Worm (Caenorhabditis elegans): Measurements from ENCODE around the gene T12D8.10.

Gene T12D8.10

ce11 chrIII:13659028-13659427, 16.9 kb upstream of the T12D8.10 start:
- no peak for TF ChIP-seq madf-8 (GFP tag; conservative IDR thresholded peaks at IDR 0.05)
- TF ChIP-seq F55B11.4 (tag; optimal IDR thresholded peaks at IDR 0.05; ENCODE audit: borderline replicate concordance, insufficient read depth): no peak
- TF ChIP-seq F10E7.11 (tag; optimal IDR thresholded peaks at IDR 0.05): no peak
- TF ChIP-seq atf-7 (tag; optimal IDR thresholded peaks at IDR 0.05): no peak
- TF ChIP-seq sea-2 (GFP tag; IDR thresholded peaks at IDR 0.05): no peak
- TF ChIP-seq snpc-1.1 (tag; optimal IDR thresholded peaks at IDR 0.05; ENCODE audit: insufficient read depth): no peak
- no peak for TF ChIP-seq hlh-26 (GFP tag; conservative IDR thresholded peaks at IDR 0.05)

- TF ChIP-seq F57A8.1 (GFP tag; optimal IDR thresholded peaks at IDR 0.05): no peak
- no peak for TF ChIP-seq F52B5.7 (tag; optimal IDR thresholded peaks at IDR 0.05)
- TF ChIP-seq rcor-1 (GFP tag; IDR thresholded peaks at IDR 0.05): no peak
- TF ChIP-seq F55B11.4 (tag; optimal IDR thresholded peaks at IDR 0.05; ENCODE audit: borderline replicate concordance, insufficient read depth): no peak
- no peak for TF ChIP-seq cebp-2 (GFP tag; IDR thresholded peaks at IDR 0.05)
- no peak for TF ChIP-seq lin-35 (GFP tag; optimal IDR thresholded peaks at IDR 0.05)
- no peak for TF ChIP-seq nhr-120 (GFP tag; IDR thresholded peaks at IDR 0.05)
- TF ChIP-seq ztf-18 (tag; optimal IDR thresholded peaks at IDR 0.05): no peak
- TF ChIP-seq F49E8.2 (tag; optimal IDR thresholded peaks at IDR 0.05; ENCODE audit: insufficient read depth): no peak
- no peak for TF ChIP-seq ceh-79 (tag; optimal IDR thresholded peaks at IDR 0.05)
- no peak for TF ChIP-seq somi-1 (GFP tag; optimal IDR thresholded peaks at IDR 0.05)
- TF ChIP-seq F22D6.2 (tag; optimal IDR thresholded peaks at IDR 0.05): no peak
- no peak for TF ChIP-seq repo-1 (tag; optimal IDR thresholded peaks at IDR 0.05)
- TF ChIP-seq lin-26 (GFP tag; IDR thresholded peaks at IDR 0.05): no peak
- 0 out of 2 replicates have a peak, but pooled peaks have one; percentile 22 for TF ChIP-seq zfh-2 (GFP tag; conservative IDR thresholded peaks at IDR 0.05)
- TF ChIP-seq T26A5.8 (tag; optimal IDR thresholded peaks at IDR 0.05): no peak
- no peak for TF ChIP-seq attf-6 (GFP tag; IDR thresholded peaks at IDR 0.05)
- TF ChIP-seq T07F8.4 (tag; optimal IDR thresholded peaks at IDR 0.05): no peak
- TF ChIP-seq ceh-27 (GFP tag; optimal IDR thresholded peaks at IDR 0.05): no peak
- TF ChIP-seq cebp-1 (GFP tag; IDR thresholded peaks at IDR 0.05): no peak
- TF ChIP-seq cebp-1 (tag; optimal IDR thresholded peaks at IDR 0.05): peak; percentile 35
- TF ChIP-seq nfya-1 (tag; optimal IDR thresholded peaks at IDR 0.05; ENCODE audit: borderline replicate concordance, insufficient read depth): no peak
- TF ChIP-seq attf-5 (GFP tag; optimal IDR thresholded peaks at IDR 0.05): peak; percentile 2
- no peak for TF ChIP-seq lsy-27 (tag; optimal IDR thresholded peaks at IDR 0.05; ENCODE audit: borderline replicate concordance, insufficient read depth)
- TF ChIP-seq nhr-80 (tag; optimal IDR thresholded peaks at IDR 0.05): peak; percentile 41
- TF ChIP-seq unc-62 (GFP tag; optimal IDR thresholded peaks at IDR 0.05): no peak
- TF ChIP-seq pha-4 (tag; optimal IDR thresholded peaks at IDR 0.05): no peak
Measured at ce11 chrIII:13657975-13658374, 15.8 kb upstream of the T12D8.10 start.

DNA sequence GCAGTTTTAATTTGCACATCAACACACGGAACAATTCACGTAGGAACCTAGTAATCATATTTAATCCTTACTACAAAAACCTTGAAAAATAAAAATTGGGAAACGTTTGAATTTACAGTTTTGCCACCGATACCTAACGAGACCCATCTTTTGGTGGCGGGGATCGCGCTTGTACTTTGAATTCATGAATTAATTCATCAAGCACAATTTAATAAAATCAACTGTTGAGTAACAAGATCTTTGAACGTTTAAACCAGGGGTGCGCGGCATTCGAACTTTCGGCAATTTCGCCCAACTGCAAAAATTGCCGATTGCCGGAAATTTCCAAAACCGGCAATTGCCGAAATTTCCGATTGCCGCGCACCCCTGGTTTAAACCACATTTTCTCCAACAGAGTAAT, 14.6 kb upstream of the T12D8.10 start:
- TF ChIP-seq him-1 (tag; optimal IDR thresholded peaks at IDR 0.05) (peak; percentile 67), B0261.1 (tag; optimal IDR thresholded peaks at IDR 0.05) (no peak), B0336.3 (GFP tag; IDR thresholded peaks at IDR 0.05) (0 out of 2 replicates have a peak, but pooled peaks have one; percentile 18), attf-3 (GFP tag; conservative IDR thresholded peaks at IDR 0.05) (no peak), dox-1 (GFP tag; IDR thresholded peaks at IDR 0.05) (no peak), Y67H2A.10 (GFP tag; conservative IDR thresholded peaks at IDR 0.05) (no peak), dpff-1 (tag; optimal IDR thresholded peaks at IDR 0.05) (no peak), Y53G8AR.9 (GFP tag; conservative IDR thresholded peaks at IDR 0.05) (0 out of 2 replicates have a peak, but pooled peaks have one; percentile 48), hsf-1 (GFP tag; IDR thresholded peaks at IDR 0.05) (no peak), zim-3 (tag; optimal IDR thresholded peaks at IDR 0.05) (peak; percentile 65)

All from whole organism, young adult.